Worm (Caenorhabditis elegans): ENCODE measurements around the gene F25B5.3.

The F25B5.3 gene

DNA sequence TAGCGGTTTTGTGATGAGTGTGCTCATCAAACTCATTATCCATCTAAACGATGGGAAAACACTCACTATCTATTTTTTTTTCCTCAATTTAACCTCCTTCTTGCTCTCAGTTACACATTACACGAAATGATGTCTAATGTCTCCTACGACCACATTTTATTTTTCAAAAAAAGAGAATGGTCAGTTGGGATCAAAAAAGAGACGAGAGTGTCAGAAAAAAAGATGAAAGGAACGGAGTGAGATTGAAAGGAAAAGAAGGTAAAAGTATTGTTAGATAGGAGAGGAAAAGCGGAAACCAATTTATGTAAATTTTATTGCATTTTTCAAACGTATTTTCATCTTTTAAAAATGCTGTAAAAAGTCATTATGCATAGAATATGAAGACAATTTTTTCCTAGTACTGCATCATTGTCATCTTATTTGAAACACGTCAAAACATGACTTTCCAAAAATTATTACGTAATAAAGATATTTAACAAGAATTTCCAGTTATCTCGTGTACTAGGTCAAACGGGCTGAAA, 14.5 kb upstream of the F25B5.3 start:
- TF ChIP-seq fkh-10 (GFP tag; optimal IDR thresholded peaks at IDR 0.05) = peak; percentile 59
- TF ChIP-seq T26A8.4 (GFP tag; IDR thresholded peaks at IDR 0.05) = no peak

DNA sequence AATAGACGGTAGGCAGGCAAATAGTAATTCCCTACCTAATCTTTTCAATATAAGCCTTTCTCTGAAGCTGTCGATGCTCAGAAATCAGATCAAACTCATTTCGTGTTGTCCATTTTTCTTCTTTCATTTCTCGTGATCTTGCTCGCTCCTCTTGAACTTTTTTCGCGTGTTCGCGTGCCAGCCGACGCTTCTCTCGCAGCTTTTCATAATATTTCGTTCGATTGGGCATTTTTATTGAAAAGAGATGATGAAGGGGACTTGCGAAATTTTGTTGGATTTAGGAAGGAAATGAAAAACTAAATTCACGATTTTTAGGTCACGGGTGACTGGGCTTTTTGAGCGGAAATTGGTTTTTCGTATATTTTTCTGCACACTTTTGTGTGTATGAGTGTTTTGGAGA, 11.7 kb upstream of the F25B5.3 start, which contains the start of gene EGAP1.1:
EGAP1.1 (minus strand) TSS at position 229 of the 400 bp plus-strand sequence.
- TF ChIP-seq aha-1 (tag) (peak; percentile 70), hlh-30 (tag; optimal IDR thresholded peaks at IDR 0.05; ENCODE audit: insufficient read depth) (peak; percentile 74), madf-9 (GFP tag; conservative IDR thresholded peaks at IDR 0.05) (no peak)

DNA sequence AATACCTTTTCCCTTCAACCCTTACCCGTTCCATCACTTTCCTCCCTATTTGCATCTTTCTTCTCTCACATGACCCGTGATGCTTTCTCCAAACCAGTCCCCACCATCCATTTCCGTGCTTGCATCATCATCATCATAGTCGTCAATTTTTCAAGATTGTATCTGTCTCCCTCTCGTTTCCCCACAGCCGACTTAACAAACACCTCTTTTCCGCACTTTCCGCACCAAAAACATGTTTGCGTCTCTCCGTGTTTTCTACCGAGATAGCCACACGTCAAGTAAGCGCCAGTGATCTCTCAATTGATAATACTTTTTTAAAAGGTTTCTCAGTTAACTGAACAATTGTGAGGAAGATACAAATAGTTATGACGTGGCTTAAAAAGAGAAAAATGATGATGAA, 10.7 kb upstream of the F25B5.3 start:
- TF ChIP-seq dve-1 (tag; optimal IDR thresholded peaks at IDR 0.05; ENCODE audit: insufficient read depth) = peak; percentile 91
- peak; percentile 13 to 81 for TF ChIP-seq mdl-1 (tag; optimal IDR thresholded peaks at IDR 0.05)
- TF ChIP-seq hlh-11 (tag; optimal IDR thresholded peaks at IDR 0.05) = peak; percentile 93
- TF ChIP-seq ceh-82 (tag; optimal IDR thresholded peaks at IDR 0.05) = no peak
- TF ChIP-seq ztf-7 (tag; optimal IDR thresholded peaks at IDR 0.05) = peak; percentile 86
- no peak for TF ChIP-seq F37D6.2 (tag; optimal IDR thresholded peaks at IDR 0.05)
- peak; percentile 70 for TF ChIP-seq aha-1 (tag)
- no peak for TF ChIP-seq set-16 (GFP tag; IDR thresholded peaks at IDR 0.05)
- TF ChIP-seq jun-1 (tag; optimal IDR thresholded peaks at IDR 0.05) = no peak
- peak; percentile 24 for TF ChIP-seq nhr-102 (tag; optimal IDR thresholded peaks at IDR 0.05)
- peak; percentile 54 for TF ChIP-seq spr-1 (tag; optimal IDR thresholded peaks at IDR 0.05)
- TF ChIP-seq fkh-10 (GFP tag; optimal IDR thresholded peaks at IDR 0.05) = no peak
- no peak for TF ChIP-seq mxl-2 (GFP tag; conservative IDR thresholded peaks at IDR 0.05)
- no peak for TF ChIP-seq sdz-12 (GFP tag; optimal IDR thresholded peaks at IDR 0.05)
- TF ChIP-seq tra-1 (GFP tag; IDR thresholded peaks at IDR 0.05) = 0 out of 2 replicates have a peak, but pooled peaks have one; percentile 11
- peak in 1 of 2 experiments; percentile 69 for TF ChIP-seq daf-16 (GFP tag; optimal IDR thresholded peaks at IDR 0.05)
- TF ChIP-seq daf-16 (tag; optimal IDR thresholded peaks at IDR 0.05) = peak; percentile 90
- TF ChIP-seq lir-3 (tag; optimal IDR thresholded peaks at IDR 0.05) = no peak
- TF ChIP-seq ZK546.5 (tag; optimal IDR thresholded peaks at IDR 0.05) = no peak
- no peak for TF ChIP-seq daf-19 (GFP tag; conservative IDR thresholded peaks at IDR 0.05)
- TF ChIP-seq mes-2 (tag; optimal IDR thresholded peaks at IDR 0.05; ENCODE audit: poor library complexity, severe bottlenecking) = peak; percentile 44
- no peak for TF ChIP-seq gei-8 (GFP tag; optimal IDR thresholded peaks at IDR 0.05)
- no peak for TF ChIP-seq madf-9 (GFP tag; conservative IDR thresholded peaks at IDR 0.05)
- TF ChIP-seq T26A8.4 (GFP tag; IDR thresholded peaks at IDR 0.05) = peak; percentile 67; the same call in 1 of the 2 replicates
- peak; percentile 9; the same call in 1 of the 2 replicates for TF ChIP-seq arid-1 (GFP tag; conservative IDR thresholded peaks at IDR 0.05)
- peak in 1 of 2 experiments; percentile 53 for TF ChIP-seq hif-1 (tag; optimal IDR thresholded peaks at IDR 0.05)
- 0 out of 2 replicates have a peak, but pooled peaks have one; percentile 54 for TF ChIP-seq saeg-2 (GFP tag; IDR thresholded peaks at IDR 0.05)
- TF ChIP-seq ceh-44 (GFP tag; IDR thresholded peaks at IDR 0.05) = no peak
- TF ChIP-seq ztf-11 (tag; optimal IDR thresholded peaks at IDR 0.05) = no peak
- peak; percentile 64 for TF ChIP-seq lin-39 (tag; optimal IDR thresholded peaks at IDR 0.05)
- 0 out of 2 replicates have a peak, but pooled peaks have one; percentile 40 for TF ChIP-seq lin-1 (GFP tag; IDR thresholded peaks at IDR 0.05)
- peak; percentile 46; the same call in 1 of the 2 replicates for TF ChIP-seq dmd-6 (GFP tag; IDR thresholded peaks at IDR 0.05)
- TF ChIP-seq dpl-1 (GFP tag; optimal IDR thresholded peaks at IDR 0.05) = peak; percentile 31
- peak; percentile 67 for TF ChIP-seq ceh-20 (GFP tag; IDR thresholded peaks at IDR 0.05)
- no peak for TF ChIP-seq lin-15B (tag; optimal IDR thresholded peaks at IDR 0.05)
- TF ChIP-seq ama-1 (optimal IDR thresholded peaks at IDR 0.05) = peak; percentile 56
- peak; percentile 7 for TF ChIP-seq nhr-25 (tag; optimal IDR thresholded peaks at IDR 0.05; ENCODE audit: borderline replicate concordance, insufficient read depth)
- TF ChIP-seq nhr-77 (tag; optimal IDR thresholded peaks at IDR 0.05) = peak; percentile 12
- TF ChIP-seq daf-8 (GFP tag; IDR thresholded peaks at IDR 0.05) = no peak
- TF ChIP-seq lin-13 (GFP tag; optimal IDR thresholded peaks at IDR 0.05) = no peak
- TF ChIP-seq mep-1 (tag; optimal IDR thresholded peaks at IDR 0.05) = peak; percentile 85
- TF ChIP-seq F26F4.8 (GFP tag; conservative IDR thresholded peaks at IDR 0.05) = no peak
- peak in 1 of 2 experiments; percentile 99 for TF ChIP-seq unc-62 (GFP tag; optimal IDR thresholded peaks at IDR 0.05 in 1 of 2)
- no peak for TF ChIP-seq unc-62 (tag; optimal IDR thresholded peaks at IDR 0.05)

All from whole organism, L4 larva.